Fruit fly (Drosophila melanogaster) whole organism, wandering third instar larva: ENCODE data around the gene CG34384.

Source experiments
- Abd-B ChIP-seq: fragments of >200 bp; optimal IDR thresholded peaks from 2 replicates; lab custom pipeline; 2017; ENCODE audit warnings: missing biosample characterization, missing genetic modification characterization
- CG32264 ChIP-seq: fragments of 200-800 bp; sonication (Bioruptor generic); optimal IDR thresholded peaks from 2 replicates; lab custom pipeline; 2016; ENCODE audit warnings: missing biosample characterization, missing genetic modification characterization
- CG9705 ChIP-seq: fragments of 200-800 bp; sonication (Bioruptor generic); optimal IDR thresholded peaks from 2 replicates; lab custom pipeline; 2018; ENCODE audit warnings: missing biosample characterization, mild to moderate bottlenecking, missing genetic modification characterization
- CrebA ChIP-seq: fragments of 200-800 bp; sonication (Bioruptor generic); optimal IDR thresholded peaks from 2 replicates; lab custom pipeline; 2016; ENCODE audit warnings: missing biosample characterization, mild to moderate bottlenecking, missing genetic modification characterization, borderline replicate concordance
- Dfd ChIP-seq: fragments of >200 bp; optimal IDR thresholded peaks from 2 replicates; lab custom pipeline; 2017; ENCODE audit warnings: missing biosample characterization, missing genetic modification characterization
- Dif ChIP-seq: fragments of 200-275, 200-300 bp; sonication (Bioruptor generic); optimal IDR thresholded peaks from 2 replicates; lab custom pipeline; 2018; ENCODE audit warnings: missing biosample characterization, missing genetic modification characterization; ENCODE audit not compliant: partially characterized antibody
- GATAd ChIP-seq: sonication (Bioruptor generic); optimal IDR thresholded peaks from 2 replicates; lab custom pipeline; 2016; ENCODE audit warnings: missing biosample characterization, missing genetic modification characterization
- HLH106 ChIP-seq: fragments of 200-800 bp; optimal IDR thresholded peaks from 3 replicates; lab custom pipeline; 2019; ENCODE audit warnings: missing biosample characterization, mild to moderate bottlenecking, missing genetic modification characterization, moderate library complexity
- Hnf4 ChIP-seq: fragments of 200-800 bp; sonication (Bioruptor generic); optimal IDR thresholded peaks from 2 replicates; lab custom pipeline; 2016; ENCODE audit warnings: missing biosample characterization, mild to moderate bottlenecking, missing genetic modification characterization
- Hr78 ChIP-seq: fragments of >200 bp; optimal IDR thresholded peaks from 2 replicates; lab custom pipeline; 2017; ENCODE audit warnings: missing biosample characterization, missing genetic modification characterization
- Hr83 ChIP-seq: fragments of 200-300 bp; sonication (Bioruptor generic); optimal IDR thresholded peaks from 2 replicates; lab custom pipeline; 2016; ENCODE audit warnings: missing biosample characterization, mild to moderate bottlenecking, missing genetic modification characterization, moderate library complexity; ENCODE audit not compliant: poor library complexity, severe bottlenecking
- Jra ChIP-seq: sonication (Bioruptor generic); optimal IDR thresholded peaks from 2 replicates; lab custom pipeline; 2016; ENCODE audit warnings: missing biosample characterization, missing genetic modification characterization
- Mio ChIP-seq: sonication (Bioruptor generic); optimal IDR thresholded peaks from 2 replicates; lab custom pipeline; 2016; ENCODE audit warnings: missing biosample characterization, missing genetic modification characterization
- Myc ChIP-seq: fragments of >200 bp; optimal IDR thresholded peaks from 2 replicates; lab custom pipeline; 2017
- N ChIP-seq: fragments of >200 bp; optimal IDR thresholded peaks from 2 replicates; lab custom pipeline; 2018; ENCODE audit warnings: missing biosample characterization, missing external identifiers, missing genetic modification characterization
- OdsH ChIP-seq: fragments of 200-800 bp; sonication (Bioruptor generic); optimal IDR thresholded peaks from 2 replicates; lab custom pipeline; 2016; ENCODE audit warnings: missing biosample characterization, mild to moderate bottlenecking, missing genetic modification characterization
- Rel ChIP-seq, 2 experiments: fragments of 200-800 bp; sonication (Bioruptor generic) in 1 of 2; optimal IDR thresholded peaks; 2 replicates in 1 of 2; 3 replicates in 1 of 2; lab custom pipeline; 2016 to 2019; ENCODE audit warnings: mild to moderate bottlenecking in 2 of 2, missing biosample characterization in 2 of 2, missing genetic modification characterization in 2 of 2, moderate library complexity in 1 of 2
- Sp1 ChIP-seq: fragments of 200-800 bp; sonication (Bioruptor generic); optimal IDR thresholded peaks from 3 replicates; lab custom pipeline; 2019; ENCODE audit warnings: missing biosample characterization, mild to moderate bottlenecking, missing genetic modification characterization, moderate library complexity
- Vsx2 ChIP-seq: fragments of 200-300, 225-300 bp; sonication (Bioruptor generic); optimal IDR thresholded peaks from 2 replicates; lab custom pipeline; 2018; ENCODE audit warnings: missing biosample characterization, missing genetic modification characterization; ENCODE audit not compliant: partially characterized antibody
- br ChIP-seq: fragments of 200-800 bp; sonication (Bioruptor generic); optimal IDR thresholded peaks from 2 replicates; lab custom pipeline; 2016; ENCODE audit warnings: missing biosample characterization, missing genetic modification characterization
- brk ChIP-seq: fragments of 200-800 bp; sonication (Bioruptor generic); optimal IDR thresholded peaks from 2 replicates; lab custom pipeline; 2016; ENCODE audit warnings: missing biosample characterization, mild to moderate bottlenecking, missing genetic modification characterization
- dl ChIP-seq, 2 experiments: fragments of 175-275, 200-275 bp in 1 of 2; fragments of 200-275 bp in 1 of 2; sonication (Bioruptor generic); optimal IDR thresholded peaks; lab custom pipeline; 2018; ENCODE audit warnings: mild to moderate bottlenecking in 2 of 2, missing biosample characterization in 2 of 2, missing genetic modification characterization in 2 of 2, moderate library complexity in 2 of 2; ENCODE audit not compliant: partially characterized antibody in 2 of 2, insufficient read depth in 1 of 2
- dmrt93B ChIP-seq: fragments of 200-800 bp; sonication (Bioruptor generic); optimal IDR thresholded peaks from 2 replicates; lab custom pipeline; 2018; ENCODE audit warnings: missing biosample characterization, mild to moderate bottlenecking, missing genetic modification characterization
- dsf ChIP-seq: sonication (Bioruptor generic); optimal IDR thresholded peaks from 2 replicates; lab custom pipeline; 2016; ENCODE audit warnings: missing biosample characterization, missing genetic modification characterization, borderline replicate concordance
- ey ChIP-seq: fragments of 200-800 bp; sonication (Bioruptor generic); optimal IDR thresholded peaks from 2 replicates; lab custom pipeline; 2016; ENCODE audit warnings: missing biosample characterization, missing genetic modification characterization
- foxo ChIP-seq, 2 experiments: fragments of 200-800 bp; sonication (Bioruptor generic); optimal IDR thresholded peaks; 2 replicates in 1 of 2; 3 replicates in 1 of 2; lab custom pipeline; 2016 to 2017; ENCODE audit warnings: missing biosample characterization in 2 of 2, missing genetic modification characterization in 2 of 2
- fru ChIP-seq: fragments of 200-800 bp; sonication (Bioruptor generic); optimal IDR thresholded peaks from 3 replicates; lab custom pipeline; 2016; ENCODE audit warnings: missing biosample characterization, mild to moderate bottlenecking, missing genetic modification characterization
- h ChIP-seq: fragments of 200-800 bp; sonication (Bioruptor generic); optimal IDR thresholded peaks from 3 replicates; lab custom pipeline; 2016; ENCODE audit warnings: missing biosample characterization, mild to moderate bottlenecking, missing genetic modification characterization
- jim ChIP-seq: fragments of 175-275, 200-325 bp; sonication (Bioruptor generic); optimal IDR thresholded peaks from 2 replicates; lab custom pipeline; 2016; ENCODE audit warnings: missing biosample characterization, mild to moderate bottlenecking, missing genetic modification characterization
- lola ChIP-seq: fragments of >200 bp; optimal IDR thresholded peaks from 2 replicates; lab custom pipeline; 2017; ENCODE audit warnings: missing biosample characterization, missing genetic modification characterization
- pan ChIP-seq: fragments of >200 bp; optimal IDR thresholded peaks from 2 replicates; lab custom pipeline; 2017
- psq ChIP-seq: fragments of 200-800 bp; sonication (Bioruptor generic); optimal IDR thresholded peaks from 3 replicates; lab custom pipeline; 2017; ENCODE audit warnings: missing biosample characterization, mild to moderate bottlenecking, missing genetic modification characterization, moderate library complexity
- rgr ChIP-seq: fragments of 200-800 bp; sonication (Bioruptor generic); optimal IDR thresholded peaks from 3 replicates; lab custom pipeline; 2016; ENCODE audit warnings: missing biosample characterization, mild to moderate bottlenecking, missing genetic modification characterization
- sage ChIP-seq: fragments of 200-800 bp; sonication (Bioruptor generic); optimal IDR thresholded peaks from 2 replicates; lab custom pipeline; 2016; ENCODE audit warnings: missing biosample characterization, mild to moderate bottlenecking, missing genetic modification characterization
- sv ChIP-seq: fragments of 200-800 bp; sonication (Bioruptor generic); optimal IDR thresholded peaks from 3 replicates; lab custom pipeline; 2016; ENCODE audit warnings: missing biosample characterization, missing genetic modification characterization
- tai ChIP-seq: sonication (Bioruptor generic); optimal IDR thresholded peaks from 2 replicates; lab custom pipeline; 2016; ENCODE audit warnings: missing biosample characterization, missing genetic modification characterization
- usp ChIP-seq: fragments of >200 bp; optimal IDR thresholded peaks from 2 replicates; lab custom pipeline; 2017; ENCODE audit warnings: missing biosample characterization, missing genetic modification characterization
- woc ChIP-seq: sonication (Bioruptor generic); optimal IDR thresholded peaks from 2 replicates; lab custom pipeline; 2016; ENCODE audit warnings: missing biosample characterization, mild to moderate bottlenecking, missing genetic modification characterization

CG34384 gene

dm6 chr3R:7813981-7814529, at the start of gene CG34384:
Gene CG34384, plus strand, starts transcription at chr3R:7814361.
- TF ChIP-seq brk (no peak), br (GFP tag; lab: Kevin White, UChicago) (peak; percentile 29), sage (GFP tag; lab: Kevin White, UChicago) (no peak), OdsH (GFP tag; lab: Kevin White, UChicago) (no peak), fru (peak; percentile 59), Mio (GFP tag; lab: Kevin White, UChicago) (no peak), psq (GFP tag; lab: Kevin White, UChicago) (peak; percentile 16), h (GFP tag; lab: Kevin White, UChicago) (peak; percentile 34), Myc (no peak), usp (GFP tag; lab: Kevin White, UChicago) (no peak), dsf (no peak), CrebA (GFP tag; lab: Kevin White, UChicago) (no peak), Abd-B (GFP tag; lab: Kevin White, UChicago) (no peak), foxo (GFP tag; optimal IDR thresholded peaks at IDR 0.05; lab: Kevin White, UChicago) (peak in 1 of 2 experiments; percentile 54), Vsx2 (GFP tag; lab: Kevin White, UChicago) (no peak), dmrt93B (GFP tag; lab: Kevin White, UChicago) (peak; percentile 12), Rel (GFP tag; optimal IDR thresholded peaks at IDR 0.05; lab: Kevin White, UChicago) (no peak), Rel (tag; optimal IDR thresholded peaks at IDR 0.05; lab: Kevin White, UChicago) (no peak), Jra (GFP tag; lab: Kevin White, UChicago) (no peak), HLH106 (tag; lab: Kevin White, UChicago) (peak; percentile 50), woc (no peak), Hr78 (GFP tag; lab: Kevin White, UChicago) (no peak), ey (peak; percentile 19), tai (no peak), Hr83 (no peak), dl (GFP tag; optimal IDR thresholded peaks at IDR 0.05; lab: Kevin White, UChicago; ENCODE audit: insufficient read depth in 1 of 2, partially characterized antibody in 2 of 2) (no peak), rgr (GFP tag; lab: Kevin White, UChicago) (no peak), Hnf4 (GFP tag; lab: Kevin White, UChicago) (no peak), Sp1 (GFP tag; lab: Kevin White, UChicago) (peak; percentile 40), jim (GFP tag; lab: Kevin White, UChicago) (no peak), Dfd (GFP tag; lab: Kevin White, UChicago) (no peak), Dif (GFP tag; lab: Kevin White, UChicago) (no peak), sv (GFP tag; lab: Kevin White, UChicago) (peak; percentile 19), GATAd (GFP tag; lab: Kevin White, UChicago) (no peak), CG32264 (GFP tag; lab: Kevin White, UChicago) (no peak), N (GFP tag; lab: Kevin White, UChicago) (no peak), CG9705 (GFP tag; lab: Kevin White, UChicago) (no peak), pan (lab: Kevin White, UChicago) (no peak), lola (GFP tag; lab: Kevin White, UChicago) (no peak)

- TF ChIP-seq dl (GFP tag; optimal IDR thresholded peaks at IDR 0.05; lab: Kevin White, UChicago; ENCODE audit: insufficient read depth in 1 of 2, partially characterized antibody in 2 of 2) (no peak), tai (no peak), Dif (GFP tag; lab: Kevin White, UChicago) (no peak), pan (lab: Kevin White, UChicago) (no peak), ey (no peak)
Observed at dm6 chr3R:7771656-7772055, 42.5 kb upstream of the CG34384 start, which contains the start of gene CG11286. Gene CG11286, minus strand, starts transcription at chr3R:7771756.
